Fruit fly (Drosophila melanogaster): Measurements from ENCODE around the gene Lam.
A peak's percentile ranks its signal among the peaks of the same experiment; 100 is the strongest.

Gene Lam

DNA sequence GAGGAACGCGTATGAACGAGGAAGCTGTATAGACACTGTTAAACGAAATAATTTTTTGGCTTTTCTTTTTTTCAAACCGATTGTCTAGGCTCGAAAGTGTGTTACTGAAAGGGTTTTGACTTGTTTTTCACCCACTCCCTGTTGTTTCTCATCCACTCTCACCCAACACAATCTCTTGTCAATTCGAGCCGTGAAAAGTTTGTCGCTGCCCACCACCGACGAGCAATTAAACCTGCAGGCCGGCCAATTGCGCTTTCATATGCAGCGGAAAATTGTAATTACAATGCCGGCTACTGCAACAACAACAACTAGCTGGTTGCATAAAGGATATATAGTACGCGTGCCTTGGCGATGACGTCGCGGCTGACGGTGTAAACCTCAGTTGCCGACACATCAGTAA lies 46.0 kb downstream of the Lam start, which contains the start of gene CG7251:
Gene CG7251 (minus strand): TSS at position 101 of the 400 bp plus-strand sequence.
- TF ChIP-seq Rel (GFP tag; optimal IDR thresholded peaks at IDR 0.05): no peak
- TF ChIP-seq Rel (tag; optimal IDR thresholded peaks at IDR 0.05): no peak

DNA sequence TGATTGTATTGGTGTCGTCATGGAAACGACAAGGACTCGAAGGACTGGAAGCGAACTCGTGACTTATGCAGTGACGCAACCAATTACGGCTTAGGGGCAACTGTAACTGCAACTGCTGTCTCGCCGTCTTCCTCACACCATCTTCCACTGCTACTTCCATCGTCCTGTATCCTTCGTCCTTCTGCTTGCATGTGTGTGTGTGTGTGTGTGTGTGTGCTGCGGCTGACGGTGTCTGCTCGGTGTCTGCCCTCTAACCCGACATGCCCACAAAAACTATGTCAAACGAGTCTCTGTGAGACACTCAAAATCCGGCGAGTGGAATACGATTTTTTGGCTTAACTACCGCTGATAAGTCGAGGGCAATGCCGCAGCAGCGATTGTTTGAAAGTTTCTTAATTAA lies 51.6 kb downstream of the Lam start:
- TF ChIP-seq Hnf4 (GFP tag; optimal IDR thresholded peaks at IDR 0.05): no peak
- no peak for TF ChIP-seq lola (GFP tag; optimal IDR thresholded peaks at IDR 0.05)
- no peak for TF ChIP-seq usp (GFP tag; optimal IDR thresholded peaks at IDR 0.05)
- no peak for TF ChIP-seq jim (GFP tag; optimal IDR thresholded peaks at IDR 0.05)
- no peak for TF ChIP-seq dsf (GFP tag; optimal IDR thresholded peaks at IDR 0.05; ENCODE audit: borderline replicate concordance)
- peak; percentile 85 for TF ChIP-seq Dfd (GFP tag; optimal IDR thresholded peaks at IDR 0.05)
- TF ChIP-seq Abd-B (GFP tag; optimal IDR thresholded peaks at IDR 0.05): no peak
- no peak for TF ChIP-seq Rel (GFP tag; optimal IDR thresholded peaks at IDR 0.05)
- TF ChIP-seq Rel (tag; optimal IDR thresholded peaks at IDR 0.05): no peak

Measured in whole organism, wandering third instar larva.